Worm (Caenorhabditis elegans) whole organism, L4 larva: ENCODE measurements around the gene F28A10.1.
A peak's percentile ranks its signal among the peaks of the same experiment; 100 is the strongest.

Source experiments
- F37D6.2 ChIP-seq: sonication (generic microtip); optimal IDR thresholded peaks from 2 replicates; lab custom pipeline; 2016; ENCODE audit warnings: mild to moderate bottlenecking, missing genetic modification characterization, missing compliant biosample characterization
- F49E8.2 ChIP-seq: sonication (generic microtip); optimal IDR thresholded peaks from 2 replicates; lab custom pipeline; 2016; ENCODE audit warnings: missing compliant biosample characterization, mild to moderate bottlenecking, missing genetic modification characterization, borderline replicate concordance
- T26A8.4 ChIP-seq: fragments of 200-800 bp; sonication (Bioruptor generic); IDR thresholded peaks from 2 replicates; pipeline ENCODE4 v1.3.6; 2022; ENCODE audit warnings: missing genetic modification characterization, missing compliant biosample characterization
- Y105C5A.15 ChIP-seq: fragments of 200-800 bp; sonication (Bioruptor generic); IDR thresholded peaks from 2 replicates; pipeline ENCODE4 v1.3.6; 2022; ENCODE audit warnings: missing genetic modification characterization, missing compliant biosample characterization
- aha-1 ChIP-seq: fragments of 150-350 bp; peaks from one replicate; lab custom pipeline; 2014; ENCODE audit warnings: missing biosample characterization, missing genetic modification characterization
- ama-1 ChIP-seq: fragments of 150-350 bp; optimal IDR thresholded peaks from 2 replicates; lab custom pipeline; 2014; ENCODE audit warnings: inconsistent platforms, mixed read lengths
- arid-1 ChIP-seq: fragments of 200-800 bp; sonication (Bioruptor generic); conservative IDR thresholded peaks from 2 replicates; pipeline ENCODE4 v1.3.6; 2022; ENCODE audit warnings: missing genetic modification reagents, missing genetic modification characterization, missing compliant biosample characterization
- attf-4 ChIP-seq: sonication (generic microtip); optimal IDR thresholded peaks from 3 replicates; lab custom pipeline; 2017; ENCODE audit warnings: missing biosample characterization, missing genetic modification characterization
- ceh-20 ChIP-seq: fragments of 200-800 bp; sonication (Bioruptor generic); IDR thresholded peaks from 2 replicates; pipeline ENCODE4 v1.3.6; 2022; ENCODE audit warnings: missing genetic modification reagents, missing genetic modification characterization, missing compliant biosample characterization
- ceh-62 ChIP-seq: sonication (generic microtip); optimal IDR thresholded peaks from 2 replicates; lab custom pipeline; 2017; ENCODE audit warnings: missing biosample characterization, missing genetic modification characterization
- daf-16 ChIP-seq, 3 experiments: sonication (generic microtip); optimal IDR thresholded peaks; 2 replicates each; lab custom pipeline; 2016 to 2017; ENCODE audit warnings: missing genetic modification characterization in 3 of 3, missing genetic modification reagents in 3 of 3, mild to moderate bottlenecking in 2 of 3, missing compliant biosample characterization in 2 of 3, missing biosample characterization in 1 of 3, moderate library complexity in 1 of 3
- daf-19 ChIP-seq: fragments of 200-800 bp; sonication (Bioruptor generic); conservative IDR thresholded peaks from 2 replicates; pipeline ENCODE4 v1.3.6; 2022; ENCODE audit warnings: missing genetic modification characterization, missing compliant biosample characterization
- daf-8 ChIP-seq: fragments of 200-800 bp; sonication (Bioruptor generic); IDR thresholded peaks from 2 replicates; pipeline ENCODE4 v1.3.6; 2022; ENCODE audit warnings: missing genetic modification characterization, missing compliant biosample characterization
- dmd-9 ChIP-seq: fragments of 200-800 bp; sonication (Bioruptor generic); IDR thresholded peaks from 2 replicates; pipeline ENCODE4 v1.3.6; 2022; ENCODE audit warnings: missing genetic modification reagents, missing genetic modification characterization, missing compliant biosample characterization
- dpl-1 ChIP-seq: fragments of 150-350 bp; optimal IDR thresholded peaks from 2 replicates; lab custom pipeline; 2014; ENCODE audit warnings: missing biosample characterization, missing genetic modification reagents, missing genetic modification characterization
- dve-1 ChIP-seq: sonication (generic microtip); optimal IDR thresholded peaks from 2 replicates; lab custom pipeline; 2017; ENCODE audit warnings: antibody characterized with exemption, mild to moderate bottlenecking, missing genetic modification characterization, missing compliant biosample characterization; ENCODE audit not compliant: insufficient read depth
- hmg-1.1 ChIP-seq: fragments of 200-800 bp; sonication (Bioruptor generic); IDR thresholded peaks from 2 replicates; pipeline ENCODE4 v1.3.6; 2022; ENCODE audit warnings: missing genetic modification reagents, missing genetic modification characterization, missing compliant biosample characterization
- lin-15B ChIP-seq: fragments of 150-350 bp; sonication (generic microtip); optimal IDR thresholded peaks from 3 replicates; lab custom pipeline; 2014; ENCODE audit warnings: missing biosample characterization, missing genetic modification characterization
- lin-38 ChIP-seq: fragments of 200-800 bp; sonication (Bioruptor generic); IDR thresholded peaks from 2 replicates; pipeline ENCODE4 v1.3.6; 2022; ENCODE audit warnings: missing genetic modification reagents, missing genetic modification characterization, missing compliant biosample characterization
- lin-39 ChIP-seq: fragments of 150-350 bp; optimal IDR thresholded peaks from 2 replicates; lab custom pipeline; 2014; ENCODE audit warnings: missing biosample characterization, missing genetic modification reagents, missing genetic modification characterization
- lsy-2 ChIP-seq, 2 experiments: fragments of 150-350 bp in 1 of 2; sonication (generic microtip) in 1 of 2; optimal IDR thresholded peaks; 2 replicates each; lab custom pipeline; 2014 to 2017; ENCODE audit warnings: missing biosample characterization in 2 of 2, missing genetic modification characterization in 2 of 2
- madf-5 ChIP-seq, 2 experiments: fragments of 200-800 bp; sonication (Bioruptor generic); IDR thresholded peaks; 2 replicates each; pipeline ENCODE4 v1.3.6; 2022; ENCODE audit warnings: missing compliant biosample characterization in 2 of 2, missing genetic modification characterization in 2 of 2
- madf-9 ChIP-seq: fragments of 200-800 bp; sonication (Bioruptor generic); conservative IDR thresholded peaks from 2 replicates; pipeline ENCODE4 v1.3.6; 2022; ENCODE audit warnings: missing genetic modification reagents, missing genetic modification characterization, missing compliant biosample characterization
- nhr-10 ChIP-seq: fragments of 150-350 bp; optimal IDR thresholded peaks from 2 replicates; lab custom pipeline; 2014; ENCODE audit warnings: missing biosample characterization, missing genetic modification characterization
- nhr-102 ChIP-seq: sonication (generic microtip); optimal IDR thresholded peaks from 2 replicates; lab custom pipeline; 2016; ENCODE audit warnings: mild to moderate bottlenecking, missing genetic modification characterization, moderate library complexity, missing compliant biosample characterization
- nhr-237 ChIP-seq: sonication (generic microtip); optimal IDR thresholded peaks from 2 replicates; lab custom pipeline; 2017; ENCODE audit warnings: missing biosample characterization, missing genetic modification characterization
- nhr-28 ChIP-seq: fragments of 150-350 bp; optimal IDR thresholded peaks from 2 replicates; lab custom pipeline; 2014; ENCODE audit warnings: missing biosample characterization, missing genetic modification characterization
- nhr-41 ChIP-seq: fragments of 200-800 bp; sonication (Bioruptor generic); IDR thresholded peaks from 2 replicates; pipeline ENCODE4 v1.3.6; 2022; ENCODE audit warnings: missing genetic modification reagents, missing genetic modification characterization, missing compliant biosample characterization
- nhr-42 ChIP-seq: fragments of 200-800 bp; sonication (Bioruptor generic); IDR thresholded peaks from 2 replicates; pipeline ENCODE4 v1.3.6; 2022; ENCODE audit warnings: missing genetic modification characterization, missing compliant biosample characterization
- nhr-6 ChIP-seq: fragments of 150-350 bp; optimal IDR thresholded peaks from 2 replicates; lab custom pipeline; 2014; ENCODE audit warnings: missing biosample characterization, missing genetic modification characterization
- nhr-76 ChIP-seq: fragments of 150-350 bp; optimal IDR thresholded peaks from 2 replicates; lab custom pipeline; 2014; ENCODE audit warnings: missing biosample characterization, missing genetic modification characterization
- php-3 ChIP-seq: fragments of 200-800 bp; sonication (Bioruptor generic); IDR thresholded peaks from 2 replicates; pipeline ENCODE4 v1.3.6; 2022; ENCODE audit warnings: missing genetic modification reagents, missing genetic modification characterization, missing compliant biosample characterization
- rbr-2 ChIP-seq: sonication (generic microtip); optimal IDR thresholded peaks from 2 replicates; lab custom pipeline; 2016; ENCODE audit warnings: missing genotype, missing genetic modification characterization, missing compliant biosample characterization
- sdz-12 ChIP-seq: fragments of 200-800 bp; sonication (Bioruptor generic); optimal IDR thresholded peaks from 2 replicates; lab custom pipeline; 2018; ENCODE audit warnings: mild to moderate bottlenecking, missing genetic modification characterization, missing compliant biosample characterization
- snpc-4 ChIP-seq: fragments of 150-350 bp; optimal IDR thresholded peaks from 2 replicates; lab custom pipeline; 2014; ENCODE audit warnings: missing biosample characterization, missing genetic modification characterization
- spr-1 ChIP-seq: sonication (generic microtip); optimal IDR thresholded peaks from 2 replicates; lab custom pipeline; 2016; ENCODE audit warnings: mild to moderate bottlenecking, missing genetic modification characterization, missing compliant biosample characterization
- spr-3 ChIP-seq: fragments of 200-800 bp; sonication (Bioruptor generic); optimal IDR thresholded peaks from 2 replicates; lab custom pipeline; 2018; ENCODE audit warnings: mild to moderate bottlenecking, missing genetic modification characterization, missing compliant biosample characterization
- tag-97 ChIP-seq: fragments of 200-800 bp; sonication (Bioruptor generic); IDR thresholded peaks from 2 replicates; pipeline ENCODE4 v1.3.6; 2022; ENCODE audit warnings: missing genetic modification characterization, missing compliant biosample characterization
- unc-39 ChIP-seq: sonication (generic microtip); optimal IDR thresholded peaks from 2 replicates; lab custom pipeline; 2017; ENCODE audit warnings: missing biosample characterization, missing genetic modification characterization
- unc-62 ChIP-seq, 3 experiments: fragments of 150-350 bp in 1 of 3; sonication (generic microtip); optimal IDR thresholded peaks in 2 of 3; peaks in 1 of 3; 1 replicate in 1 of 3; 2 replicates in 2 of 3; lab custom pipeline; 2014 to 2017; ENCODE audit warnings: missing biosample characterization in 3 of 3, missing genetic modification characterization in 3 of 3, missing genetic modification reagents in 3 of 3, missing genotype in 1 of 3
- vab-7 ChIP-seq: fragments of 200-800 bp; sonication (Bioruptor generic); IDR thresholded peaks from 2 replicates; pipeline ENCODE4 v1.3.6; 2022; ENCODE audit warnings: missing genetic modification reagents, missing genetic modification characterization, missing compliant biosample characterization
- zfp-2 ChIP-seq: sonication (generic microtip); optimal IDR thresholded peaks from 2 replicates; lab custom pipeline; 2016; ENCODE audit warnings: mild to moderate bottlenecking, missing genetic modification characterization, missing compliant biosample characterization
- zfp-3 ChIP-seq: fragments of 200-800 bp; sonication (Bioruptor generic); conservative IDR thresholded peaks from 2 replicates; pipeline ENCODE4 v1.3.6; 2022; ENCODE audit warnings: missing genetic modification reagents, missing genetic modification characterization, missing compliant biosample characterization
- zip-11 ChIP-seq: fragments of 200-800 bp; sonication (Bioruptor generic); IDR thresholded peaks from 2 replicates; pipeline ENCODE4 v1.3.6; 2022; ENCODE audit warnings: missing genetic modification characterization, missing compliant biosample characterization

Gene F28A10.1

DNA sequence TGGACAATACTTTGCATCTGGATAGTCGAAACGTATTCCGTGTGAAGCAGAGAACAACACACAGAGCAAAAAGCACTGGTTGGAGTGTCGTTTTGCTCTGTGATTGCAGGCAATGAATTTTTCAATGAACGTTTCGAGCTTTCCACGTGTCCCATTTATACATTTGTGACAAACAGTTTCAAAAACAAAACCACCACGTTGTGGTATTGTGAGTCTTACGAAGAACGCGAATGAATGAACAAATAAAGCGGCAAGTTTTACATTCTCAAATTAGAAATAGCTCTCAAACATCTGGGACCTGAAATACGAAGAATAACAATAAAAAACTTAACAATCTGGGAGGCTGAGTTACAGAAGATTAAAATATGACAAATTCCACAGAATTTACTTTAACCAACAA, 33.8 kb upstream of the F28A10.1 start, which contains the start of gene F46F5.1:
F46F5.1 (minus strand) TSS at position 101 of the 400 bp plus-strand sequence.
- TF ChIP-seq zip-11 (GFP tag; lab: Robert Waterston, UW) = no peak
- no peak for TF ChIP-seq nhr-10 (tag; lab: Kevin White, UChicago)
- no peak for TF ChIP-seq madf-5 (GFP tag; IDR thresholded peaks at IDR 0.05; lab: Robert Waterston, UW)
- no peak for TF ChIP-seq nhr-42 (GFP tag; lab: Robert Waterston, UW)
- no peak for TF ChIP-seq daf-8
- TF ChIP-seq ceh-20 (GFP tag; lab: Robert Waterston, UW) = no peak
- no peak for TF ChIP-seq zfp-2 (tag; lab: Kevin White, UChicago)
- TF ChIP-seq dmd-9 (GFP tag; lab: Robert Waterston, UW) = no peak
- TF ChIP-seq tag-97 (GFP tag; lab: Robert Waterston, UW) = no peak
- no peak for TF ChIP-seq hmg-1.1 (GFP tag; lab: Robert Waterston, UW)
- TF ChIP-seq nhr-76 (tag; lab: Kevin White, UChicago) = no peak
- no peak for TF ChIP-seq php-3 (GFP tag; lab: Robert Waterston, UW)
- TF ChIP-seq F37D6.2 (tag; lab: Kevin White, UChicago) = no peak
- TF ChIP-seq lsy-2 (tag; optimal IDR thresholded peaks at IDR 0.05; lab: Kevin White, UChicago) = no peak
- no peak for TF ChIP-seq F49E8.2 (tag; lab: Kevin White, UChicago)
- TF ChIP-seq nhr-41 (GFP tag; lab: Robert Waterston, UW) = no peak
- TF ChIP-seq, all 104 proteins: peak for 0

DNA sequence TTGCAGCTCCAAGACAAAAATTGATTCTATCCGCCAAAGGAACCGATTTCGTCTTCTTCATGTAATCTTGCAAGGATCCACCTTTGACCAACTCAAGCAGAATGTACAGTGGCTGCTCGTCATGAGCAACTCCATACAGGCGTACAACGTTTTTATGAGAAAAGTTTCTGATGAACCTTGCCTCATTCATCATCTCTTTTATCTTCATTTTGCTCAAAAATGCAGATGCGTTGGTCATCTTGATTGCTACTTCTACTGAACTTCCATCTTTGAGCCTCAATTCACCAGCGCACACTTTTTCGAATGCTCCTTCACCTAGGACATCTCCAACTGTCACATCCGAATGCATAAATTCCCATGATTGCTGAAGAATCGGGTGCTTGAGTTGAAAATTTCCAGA, 28.7 kb upstream of the F28A10.1 start:
- TF ChIP-seq F37D6.2 (tag; lab: Kevin White, UChicago) (no peak), unc-62 (GFP tag; optimal IDR thresholded peaks at IDR 0.05 in 1 of 2; lab: Kevin White, UChicago) (peak in 1 of 2 experiments; percentile 93), unc-62 (tag; optimal IDR thresholded peaks at IDR 0.05; lab: Kevin White, UChicago) (no peak), rbr-2 (tag; lab: Kevin White, UChicago) (no peak)

DNA sequence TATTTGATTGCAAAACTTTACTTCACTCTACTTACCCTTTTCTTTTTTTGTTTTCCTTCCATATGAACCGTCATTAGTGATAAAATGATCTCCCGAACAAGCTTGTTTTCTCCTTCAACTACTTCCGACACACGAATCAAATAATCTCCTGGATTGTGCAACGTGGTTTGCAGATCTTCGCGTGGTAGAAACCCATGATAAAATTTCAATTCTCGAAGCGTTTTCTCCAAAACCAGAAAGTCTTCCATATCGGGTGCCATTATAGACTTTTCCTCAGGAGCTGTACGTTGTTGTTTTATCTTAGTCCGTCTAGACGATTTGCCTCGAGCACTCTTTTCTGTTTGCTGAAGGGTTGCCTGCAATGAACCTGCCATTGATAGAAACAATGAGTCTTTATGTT, 28.2 kb upstream of the F28A10.1 start:
- peak; percentile 91 for TF ChIP-seq aha-1
- TF ChIP-seq vab-7 (GFP tag; lab: Robert Waterston, UW) = no peak
- TF ChIP-seq nhr-42 (GFP tag; lab: Robert Waterston, UW) = no peak

DNA sequence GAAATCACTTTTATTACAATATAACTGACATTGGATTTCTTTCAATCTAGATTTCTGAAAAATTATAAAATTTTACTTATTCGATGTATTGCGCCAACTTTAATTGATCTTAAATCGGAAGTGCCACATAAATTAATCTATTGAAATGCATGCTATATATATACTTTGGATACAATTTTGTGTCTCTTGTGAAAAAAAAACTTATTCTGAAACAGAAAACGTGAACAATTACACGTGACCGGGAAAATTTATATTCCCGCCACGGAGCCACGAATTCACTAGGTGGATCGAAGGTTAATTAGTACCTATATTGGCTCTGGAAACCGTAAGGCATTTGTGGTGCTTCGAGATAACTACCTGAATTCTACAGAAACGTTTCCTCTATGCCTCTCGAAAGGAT, 25.9 kb upstream of the F28A10.1 start, which contains the start of gene F46F5.14:
F46F5.14 (plus strand) TSS at position 301 of the 400 bp plus-strand sequence.
- no peak for TF ChIP-seq nhr-237 (tag; lab: Kevin White, UChicago)
- no peak for TF ChIP-seq zfp-3 (GFP tag; lab: Robert Waterston, UW)
- TF ChIP-seq nhr-102 (tag; lab: Kevin White, UChicago) = no peak
- no peak for TF ChIP-seq ceh-62 (tag; lab: Kevin White, UChicago)
- no peak for TF ChIP-seq ama-1 (lab: Kevin White, UChicago)
- TF ChIP-seq nhr-41 (GFP tag; lab: Robert Waterston, UW) = no peak
- no peak for TF ChIP-seq rbr-2 (tag; lab: Kevin White, UChicago)
- TF ChIP-seq T26A8.4 (GFP tag; lab: Robert Waterston, UW) = no peak
- no peak for TF ChIP-seq lin-38
- no peak for TF ChIP-seq dve-1
- no peak for TF ChIP-seq daf-19 (GFP tag; lab: Robert Waterston, UW)

DNA sequence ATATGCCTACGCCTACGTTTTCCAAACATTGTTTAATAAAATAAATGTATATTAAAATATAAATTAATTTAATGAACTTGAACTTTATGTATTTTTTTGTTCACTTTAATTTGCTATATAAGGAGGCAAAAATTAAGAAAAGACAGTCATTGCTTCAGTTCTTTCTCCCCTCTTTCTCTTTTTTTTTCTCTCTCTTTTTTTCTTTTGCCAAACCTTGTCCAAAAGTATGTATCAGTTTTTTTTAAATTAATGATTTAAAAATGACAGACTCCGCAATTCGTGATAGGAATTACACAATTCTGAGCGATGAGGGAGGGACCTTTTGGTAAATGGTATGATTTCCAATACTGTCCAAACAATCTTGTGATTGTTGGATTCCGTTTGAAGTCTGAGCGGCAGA, 22.6 kb upstream of the F28A10.1 start, which contains the start of gene F46F5.13:
F46F5.13 (plus strand) TSS at position 301 of the 400 bp plus-strand sequence.
- no peak for TF ChIP-seq lin-39 (tag; lab: Kevin White, UChicago)
- TF ChIP-seq nhr-6 (tag; lab: Kevin White, UChicago) = no peak
- TF ChIP-seq arid-1 (GFP tag; lab: Robert Waterston, UW) = no peak
- TF ChIP-seq sdz-12 = no peak
- TF ChIP-seq snpc-4 = no peak
- TF ChIP-seq madf-9 (GFP tag; lab: Robert Waterston, UW) = no peak
- TF ChIP-seq hmg-1.1 (GFP tag; lab: Robert Waterston, UW) = no peak
- no peak for TF ChIP-seq ama-1 (lab: Kevin White, UChicago)
- no peak for TF ChIP-seq lin-15B (tag; lab: Kevin White, UChicago)
- no peak for TF ChIP-seq nhr-28
- no peak for TF ChIP-seq daf-16 (GFP tag; optimal IDR thresholded peaks at IDR 0.05; lab: Kevin White, UChicago)
- no peak for TF ChIP-seq daf-16 (tag; optimal IDR thresholded peaks at IDR 0.05; lab: Kevin White, UChicago)
- no peak for TF ChIP-seq attf-4
- no peak for TF ChIP-seq Y105C5A.15 (GFP tag; lab: Robert Waterston, UW)
- no peak for TF ChIP-seq madf-5 (GFP tag; IDR thresholded peaks at IDR 0.05; lab: Robert Waterston, UW)
- TF ChIP-seq spr-1 (tag; lab: Kevin White, UChicago) = no peak
- no peak for TF ChIP-seq rbr-2 (tag; lab: Kevin White, UChicago)
- TF ChIP-seq unc-39 (tag; lab: Kevin White, UChicago) = no peak
- TF ChIP-seq spr-3 (GFP tag; lab: Kevin White, UChicago) = no peak
- TF ChIP-seq dpl-1 (GFP tag; lab: Kevin White, UChicago) = no peak
